Worm (Caenorhabditis elegans) whole organism, early embryonic: ENCODE measurements around the gene thoc-2.

Source experiments
- aly-1 ChIP-seq: sonication (generic microtip); optimal IDR thresholded peaks from 2 replicates; lab custom pipeline; 2016; ENCODE audit warnings: missing genetic modification characterization, missing compliant biosample characterization
- ama-1 ChIP-seq: fragments of 150-350 bp; optimal IDR thresholded peaks from 2 replicates; lab custom pipeline; 2014
- ceh-13 ChIP-seq: fragments of 200-800 bp; sonication (Bioruptor generic); optimal IDR thresholded peaks from 2 replicates; lab custom pipeline; 2018; ENCODE audit warnings: mild to moderate bottlenecking, missing genetic modification characterization, missing compliant biosample characterization
- ceh-36 ChIP-seq: sonication (generic microtip); optimal IDR thresholded peaks from 2 replicates; lab custom pipeline; 2016; ENCODE audit warnings: missing genetic modification characterization, inconsistent platforms, missing compliant biosample characterization
- flt-1 ChIP-seq: fragments of 200-800 bp; sonication (Bioruptor generic); IDR thresholded peaks from 2 replicates; pipeline ENCODE4 v1.3.6; 2022; ENCODE audit warnings: missing genetic modification characterization, missing compliant biosample characterization
- hnd-1 ChIP-seq: sonication (generic microtip); optimal IDR thresholded peaks from 2 replicates; lab custom pipeline; 2016; ENCODE audit warnings: missing genetic modification characterization, missing compliant biosample characterization

ce11 chrIII:6343229-6343628 lies 24.6 kb upstream of the thoc-2 start, which contains the start of gene C56G2.9:
- no peak for TF ChIP-seq hnd-1 (tag; lab: Kevin White, UChicago)
- TF ChIP-seq ama-1 (lab: Kevin White, UChicago): no peak
- TF ChIP-seq ceh-36 (tag; lab: Kevin White, UChicago): no peak
- TF ChIP-seq aly-1: no peak
- no peak for TF ChIP-seq flt-1 (GFP tag; lab: Robert Waterston, UW)
- no peak for TF ChIP-seq ceh-13 (GFP tag; lab: Kevin White, UChicago)
